Fruit fly (Drosophila melanogaster) whole organism: ENCODE measurements around the gene Hr96.

ENCODE experiments used
- EcR ChIP-seq, 2 experiments: fragments of >200 bp; optimal IDR thresholded peaks; 2 replicates each; lab custom pipeline; 2017; ENCODE audit warnings: missing biosample characterization in 2 of 2, missing genetic modification characterization in 2 of 2, missing genetic modification reagents in 2 of 2
- pan ChIP-seq: fragments of >200 bp; optimal IDR thresholded peaks from 2 replicates; lab custom pipeline; 2017
- psq ChIP-seq: fragments of >200 bp; optimal IDR thresholded peaks from 2 replicates; lab custom pipeline; 2017

DNA sequence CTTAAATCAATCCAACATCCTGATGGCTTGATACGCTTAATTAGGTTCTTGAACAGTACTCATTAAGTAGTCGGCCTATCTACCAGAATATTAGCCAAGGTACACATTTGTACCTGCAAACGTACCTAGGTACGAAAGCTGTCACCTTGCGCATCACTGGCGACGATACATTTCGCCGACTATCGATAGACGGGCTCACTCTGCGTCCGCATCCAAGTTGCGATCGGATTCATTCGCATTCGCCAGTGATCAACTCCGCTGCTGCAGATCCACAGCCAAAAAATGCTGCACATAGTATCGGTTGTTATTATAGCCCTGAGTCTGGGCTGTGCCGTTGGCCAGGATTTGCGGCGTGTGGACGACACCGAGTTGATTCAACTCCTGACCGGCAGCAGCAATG lies 22.5 kb downstream of the Hr96 start, which contains the start of gene CG11790:
- TF ChIP-seq pan (lab: Kevin White, UChicago) (no peak), psq (lab: Kevin White, UChicago) (no peak), EcR (GFP tag; optimal IDR thresholded peaks at IDR 0.05; lab: Kevin White, UChicago) (no peak)
